Worm (Caenorhabditis elegans) whole organism, midembryonic: ENCODE measurements around the gene F35D2.2.

Source experiments
- T22C8.4 ChIP-seq: fragments of 200-800 bp; sonication (Bioruptor generic); IDR thresholded peaks from 2 replicates; pipeline ENCODE4 v1.3.6; 2022; ENCODE audit warnings: missing genetic modification characterization, missing compliant biosample characterization
- cog-1 ChIP-seq: sonication (generic microtip); optimal IDR thresholded peaks from 2 replicates; lab custom pipeline; 2016; ENCODE audit warnings: missing genetic modification characterization, missing compliant biosample characterization
- flt-1 ChIP-seq: fragments of 200-800 bp; sonication (Bioruptor generic); IDR thresholded peaks from 2 replicates; pipeline ENCODE4 v1.3.6; 2022; ENCODE audit warnings: missing genetic modification characterization, missing compliant biosample characterization
- klf-2 ChIP-seq: fragments of 200-800 bp; sonication (Bioruptor generic); conservative IDR thresholded peaks from 2 replicates; pipeline ENCODE4 v1.3.6; 2022; ENCODE audit warnings: missing genetic modification reagents, missing genetic modification characterization, missing compliant biosample characterization
- med-1 ChIP-seq: sonication (generic microtip); optimal IDR thresholded peaks from 2 replicates; lab custom pipeline; 2017; ENCODE audit warnings: missing genetic modification characterization, mild to moderate bottlenecking, missing compliant biosample characterization, antibody characterized with exemption, missing genetic modification reagents; ENCODE audit not compliant: insufficient read depth
- ref-1 ChIP-seq: fragments of 200-800 bp; sonication (Bioruptor generic); conservative IDR thresholded peaks from 2 replicates; pipeline ENCODE4 v1.3.6; 2022; ENCODE audit warnings: missing genetic modification reagents, missing genetic modification characterization, missing compliant biosample characterization
- tab-1 ChIP-seq: fragments of 200-800 bp; sonication (Bioruptor generic); IDR thresholded peaks from 2 replicates; pipeline ENCODE4 v1.3.6; 2022; ENCODE audit warnings: missing genetic modification characterization, missing compliant biosample characterization
- ztf-23 ChIP-seq: fragments of 200-800 bp; sonication (Bioruptor generic); IDR thresholded peaks from 2 replicates; pipeline ENCODE4 v1.3.6; 2022; ENCODE audit warnings: missing genetic modification reagents, missing genetic modification characterization, missing compliant biosample characterization
- ztf-29 ChIP-seq: fragments of 200-800 bp; sonication (Bioruptor generic); IDR thresholded peaks from 2 replicates; pipeline ENCODE4 v1.3.6; 2022; ENCODE audit warnings: missing genetic modification reagents, missing genetic modification characterization, missing compliant biosample characterization

- TF ChIP-seq T22C8.4: no peak
- no peak for TF ChIP-seq flt-1 (GFP tag; lab: Robert Waterston, UW)
- no peak for TF ChIP-seq med-1 (GFP tag; lab: Kevin White, UChicago)
- no peak for TF ChIP-seq ztf-29
- no peak for TF ChIP-seq klf-2 (GFP tag; lab: Robert Waterston, UW)
- no peak for TF ChIP-seq ref-1 (GFP tag; lab: Robert Waterston, UW)
- no peak for TF ChIP-seq ztf-23 (GFP tag; lab: Robert Waterston, UW)
- TF ChIP-seq tab-1: no peak
- no peak for TF ChIP-seq cog-1
Measured at ce11 chrII:7594262-7594661, 20.0 kb downstream of the F35D2.2 start.
